Worm (Caenorhabditis elegans) whole organism, L1 larva: ENCODE measurements around the gene C13F10.5.
A peak's percentile ranks its signal among the peaks of the same experiment; 100 is the strongest.

Experiments
- C04F5.9 ChIP-seq: sonication (generic microtip); optimal IDR thresholded peaks from 2 replicates; lab custom pipeline; 2016; ENCODE audit warnings: missing genetic modification characterization, missing compliant biosample characterization
- C16A3.4 ChIP-seq: fragments of 150-350 bp; optimal IDR thresholded peaks from 2 replicates; lab custom pipeline; 2014; ENCODE audit warnings: missing biosample characterization, missing genetic modification characterization
- Y116A8C.19 ChIP-seq: sonication (generic microtip); optimal IDR thresholded peaks from 2 replicates; lab custom pipeline; 2016; ENCODE audit warnings: missing compliant biosample characterization, missing genetic modification characterization, borderline replicate concordance
- aha-1 ChIP-seq: fragments of 150-350 bp; optimal IDR thresholded peaks from 2 replicates; lab custom pipeline; 2014; ENCODE audit warnings: missing biosample characterization, missing genetic modification characterization
- alr-1 ChIP-seq: fragments of 200-800 bp; sonication (Bioruptor generic); optimal IDR thresholded peaks from 2 replicates; lab custom pipeline; 2018; ENCODE audit warnings: borderline replicate concordance, mild to moderate bottlenecking, missing genetic modification characterization, missing compliant biosample characterization
- aly-2 ChIP-seq: fragments of 150-350 bp; optimal IDR thresholded peaks from 2 replicates; lab custom pipeline; 2014; ENCODE audit warnings: missing biosample characterization, missing genetic modification characterization
- ama-1 ChIP-seq: fragments of 150-350 bp; optimal IDR thresholded peaks from 2 replicates; lab custom pipeline; 2014
- ceh-88 ChIP-seq: fragments of 200-800 bp; sonication (Bioruptor generic); IDR thresholded peaks from 2 replicates; pipeline ENCODE4 v1.3.6; 2022; ENCODE audit warnings: missing genetic modification characterization, missing compliant biosample characterization
- ces-1 ChIP-seq: fragments of 150-350 bp; optimal IDR thresholded peaks from 2 replicates; lab custom pipeline; 2014; ENCODE audit warnings: missing biosample characterization, missing genetic modification reagents, missing genetic modification characterization
- dpl-1 ChIP-seq, 3 experiments: fragments of 150-350 bp in 2 of 3; sonication (generic microtip) in 1 of 3; optimal IDR thresholded peaks; 2 replicates each; lab custom pipeline; 2014 to 2017; ENCODE audit warnings: missing biosample characterization in 3 of 3, missing genetic modification characterization in 3 of 3, missing genetic modification reagents in 3 of 3
- dsc-1 ChIP-seq: sonication (generic microtip); optimal IDR thresholded peaks from 2 replicates; lab custom pipeline; 2016; ENCODE audit warnings: mild to moderate bottlenecking, missing genetic modification characterization, missing compliant biosample characterization
- efl-1 ChIP-seq, 4 experiments: fragments of 150-350 bp; optimal IDR thresholded peaks in 3 of 4; peaks in 1 of 4; 1 replicate in 1 of 4; 2 replicates in 3 of 4; lab custom pipeline; 2014; ENCODE audit warnings: missing biosample characterization in 2 of 4, missing genetic modification characterization in 2 of 4, missing genetic modification reagents in 2 of 4
- elt-2 ChIP-seq: sonication (generic microtip); optimal IDR thresholded peaks from 2 replicates; lab custom pipeline; 2016; ENCODE audit warnings: missing genetic modification characterization, mild to moderate bottlenecking, inconsistent platforms, missing compliant biosample characterization, missing genetic modification reagents
- ets-5 ChIP-seq: fragments of 200-800 bp; sonication (Bioruptor generic); IDR thresholded peaks from 2 replicates; pipeline ENCODE4 v1.3.6; 2022; ENCODE audit warnings: missing genetic modification characterization, missing compliant biosample characterization
- fos-1 ChIP-seq: fragments of 150-350 bp; optimal IDR thresholded peaks from 2 replicates; lab custom pipeline; 2014; ENCODE audit warnings: missing biosample characterization, missing genetic modification characterization
- jun-1 ChIP-seq: fragments of 150-350 bp; optimal IDR thresholded peaks from 2 replicates; lab custom pipeline; 2014; ENCODE audit warnings: missing biosample characterization, missing genetic modification reagents, missing genetic modification characterization
- lin-15B ChIP-seq: fragments of 150-350 bp; sonication (generic microtip); optimal IDR thresholded peaks from 3 replicates; lab custom pipeline; 2014; ENCODE audit warnings: missing biosample characterization, missing genetic modification characterization
- lir-3 ChIP-seq: sonication (generic microtip); optimal IDR thresholded peaks from 2 replicates; lab custom pipeline; 2016; ENCODE audit warnings: mild to moderate bottlenecking, missing genetic modification characterization, moderate library complexity, missing compliant biosample characterization; ENCODE audit not compliant: poor library complexity
- lsy-2 ChIP-seq, 2 experiments: fragments of 150-350 bp; optimal IDR thresholded peaks; 2 replicates each; lab custom pipeline; 2014; ENCODE audit warnings: missing biosample characterization in 2 of 2, missing genetic modification characterization in 2 of 2
- mab-9 ChIP-seq: fragments of 200-800 bp; sonication (Bioruptor generic); IDR thresholded peaks from 2 replicates; pipeline ENCODE4 v1.3.6; 2022; ENCODE audit warnings: missing genetic modification reagents, missing genetic modification characterization, missing compliant biosample characterization
- mef-2 ChIP-seq: fragments of 150-350 bp; optimal IDR thresholded peaks from 2 replicates; lab custom pipeline; 2014; ENCODE audit warnings: missing biosample characterization, missing genetic modification characterization
- mep-1 ChIP-seq: fragments of 150-350 bp; optimal IDR thresholded peaks from 2 replicates; lab custom pipeline; 2014; ENCODE audit warnings: missing biosample characterization, missing genetic modification characterization
- nhr-11 ChIP-seq: fragments of 150-350 bp; optimal IDR thresholded peaks from 2 replicates; lab custom pipeline; 2014; ENCODE audit warnings: missing biosample characterization, missing genetic modification characterization
- nhr-19 ChIP-seq: fragments of 200-800 bp; sonication (Bioruptor generic); conservative IDR thresholded peaks from 2 replicates; pipeline ENCODE4 v1.3.6; 2022; ENCODE audit warnings: missing genetic modification characterization, missing compliant biosample characterization
- nhr-20 ChIP-seq: sonication (generic microtip); optimal IDR thresholded peaks from 2 replicates; lab custom pipeline; 2016; ENCODE audit warnings: mild to moderate bottlenecking, missing genetic modification characterization, missing compliant biosample characterization
- nhr-237 ChIP-seq: fragments of 150-350 bp; optimal IDR thresholded peaks from 2 replicates; lab custom pipeline; 2014; ENCODE audit warnings: missing biosample characterization, missing genetic modification characterization
- nhr-28 ChIP-seq: fragments of 150-350 bp; optimal IDR thresholded peaks from 2 replicates; lab custom pipeline; 2014; ENCODE audit warnings: missing biosample characterization, missing genetic modification characterization
- nhr-47 ChIP-seq: sonication (generic microtip); optimal IDR thresholded peaks from 2 replicates; lab custom pipeline; 2016; ENCODE audit warnings: mild to moderate bottlenecking, missing genetic modification characterization, moderate library complexity, missing compliant biosample characterization
- nhr-77 ChIP-seq: fragments of 150-350 bp; optimal IDR thresholded peaks from 2 replicates; lab custom pipeline; 2014; ENCODE audit warnings: missing biosample characterization, missing genetic modification characterization
- pax-3 ChIP-seq: fragments of 200-800 bp; sonication (Bioruptor generic); optimal IDR thresholded peaks from 2 replicates; lab custom pipeline; 2018; ENCODE audit warnings: mild to moderate bottlenecking, missing genetic modification characterization, moderate library complexity, missing compliant biosample characterization
- skn-1 ChIP-seq: fragments of 150-350 bp; optimal IDR thresholded peaks from 2 replicates; lab custom pipeline; 2014; ENCODE audit warnings: missing biosample characterization, missing genetic modification characterization
- snpc-4 ChIP-seq: fragments of 150-350 bp; optimal IDR thresholded peaks from 2 replicates; lab custom pipeline; 2014; ENCODE audit warnings: missing biosample characterization, missing genetic modification characterization
- sox-4 ChIP-seq: sonication (generic microtip); optimal IDR thresholded peaks from 2 replicates; lab custom pipeline; 2016; ENCODE audit warnings: missing genetic modification characterization, missing compliant biosample characterization
- sup-37 ChIP-seq: fragments of 200-800 bp; sonication (Bioruptor generic); optimal IDR thresholded peaks from 2 replicates; lab custom pipeline; 2018; ENCODE audit warnings: mild to moderate bottlenecking, missing genetic modification characterization, missing compliant biosample characterization
- tbx-2 ChIP-seq: sonication (generic microtip); optimal IDR thresholded peaks from 2 replicates; lab custom pipeline; 2016; ENCODE audit warnings: missing genetic modification characterization, missing compliant biosample characterization
- tlp-1 ChIP-seq: fragments of 150-350 bp; optimal IDR thresholded peaks from 2 replicates; lab custom pipeline; 2014; ENCODE audit warnings: missing biosample characterization, missing genetic modification characterization
- unc-130 ChIP-seq: fragments of 150-350 bp; optimal IDR thresholded peaks from 2 replicates; lab custom pipeline; 2017; ENCODE audit warnings: missing biosample characterization, missing genetic modification characterization, inconsistent platforms
- unc-62 ChIP-seq: fragments of 150-350 bp; optimal IDR thresholded peaks from 2 replicates; lab custom pipeline; 2014; ENCODE audit warnings: missing biosample characterization, missing genetic modification reagents, missing genetic modification characterization
- unc-86 ChIP-seq: sonication (generic microtip); optimal IDR thresholded peaks from 2 replicates; lab custom pipeline; 2016; ENCODE audit warnings: missing genetic modification characterization, missing compliant biosample characterization
- unc-98 ChIP-seq: fragments of 200-800 bp; sonication (Bioruptor generic); IDR thresholded peaks from 2 replicates; pipeline ENCODE4 v1.3.6; 2022; ENCODE audit warnings: missing genetic modification characterization, missing compliant biosample characterization
- xbp-1 ChIP-seq: sonication (generic microtip); optimal IDR thresholded peaks from 2 replicates; lab custom pipeline; 2016; ENCODE audit warnings: missing genetic modification characterization, missing compliant biosample characterization
- zag-1 ChIP-seq: fragments of 150-350 bp; optimal IDR thresholded peaks from 2 replicates; lab custom pipeline; 2014; ENCODE audit warnings: missing biosample characterization, missing genetic modification characterization
- zip-4 ChIP-seq: fragments of 200-800 bp; sonication (Bioruptor generic); optimal IDR thresholded peaks from 2 replicates; lab custom pipeline; 2018; ENCODE audit warnings: mild to moderate bottlenecking, missing genetic modification characterization, moderate library complexity, missing compliant biosample characterization
- ztf-4 ChIP-seq: fragments of 150-350 bp; optimal IDR thresholded peaks from 2 replicates; lab custom pipeline; 2014; ENCODE audit warnings: missing biosample characterization, missing genetic modification characterization

The C13F10.5 gene

ce11 chrV:7237133-7237532, 18.2 kb upstream of the C13F10.5 start, which contains the start of gene hyls-1 (continued):
- TF ChIP-seq sox-4 (tag; lab: Kevin White, UChicago) (peak; percentile 8), jun-1 (tag; lab: Kevin White, UChicago) (peak; percentile 64), pax-3 (tag; lab: Kevin White, UChicago) (no peak), nhr-20 (tag; lab: Kevin White, UChicago) (peak; percentile 91), mef-2 (no peak), dsc-1 (tag; lab: Kevin White, UChicago) (peak; percentile 82)

DNA sequence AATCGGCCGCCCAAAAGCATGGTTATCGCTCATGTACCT, 18.0 kb upstream of the C13F10.5 start, which contains the start of gene hpo-9:
TSS of gene hpo-9 (minus strand) at position 37 of the 39 bp plus-strand sequence.
- TF ChIP-seq nhr-28 (tag; lab: Kevin White, UChicago) = no peak

ce11 chrV:7236694-7237093, 17.8 kb upstream of the C13F10.5 start:
- TF ChIP-seq ets-5 (no peak), efl-1 (optimal IDR thresholded peaks at IDR 0.05; lab: Kevin White, UChicago) (no peak), efl-1 (GFP tag; optimal IDR thresholded peaks at IDR 0.05 in 1 of 2; lab: Kevin White, UChicago) (peak in 1 of 2 experiments; percentile 93)

DNA sequence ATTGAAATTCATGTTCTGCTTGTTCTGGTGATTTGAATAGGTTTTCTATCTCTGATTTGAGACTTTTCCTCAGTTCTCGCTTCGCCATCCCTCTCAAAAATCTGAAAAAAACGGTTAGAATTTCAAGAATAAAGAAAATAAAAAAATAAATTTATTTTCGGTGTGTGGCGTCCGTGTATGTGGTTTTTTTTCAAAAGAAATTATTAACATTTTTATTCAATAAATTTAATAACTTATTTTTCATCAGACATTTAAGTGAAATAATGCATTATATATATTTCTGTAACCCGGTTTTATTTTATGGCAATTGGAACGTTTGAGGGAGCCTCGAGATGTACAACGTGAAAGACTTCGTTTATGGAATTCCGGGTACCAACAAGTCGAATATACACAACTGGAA, 15.8 kb upstream of the C13F10.5 start, which contains the start of gene C05C8.5:
TSS of gene C05C8.5 (minus strand) at position 101 of the 400 bp plus-strand sequence.
- TF ChIP-seq dpl-1 (GFP tag; optimal IDR thresholded peaks at IDR 0.05; lab: Kevin White, UChicago) (no peak), ces-1 (GFP tag; lab: Kevin White, UChicago) (no peak), pax-3 (tag; lab: Kevin White, UChicago) (no peak), lin-15B (tag; lab: Kevin White, UChicago) (no peak), unc-130 (tag; lab: Kevin White, UChicago) (no peak)
- TF ChIP-seq, all 84 proteins: peak for 0

DNA sequence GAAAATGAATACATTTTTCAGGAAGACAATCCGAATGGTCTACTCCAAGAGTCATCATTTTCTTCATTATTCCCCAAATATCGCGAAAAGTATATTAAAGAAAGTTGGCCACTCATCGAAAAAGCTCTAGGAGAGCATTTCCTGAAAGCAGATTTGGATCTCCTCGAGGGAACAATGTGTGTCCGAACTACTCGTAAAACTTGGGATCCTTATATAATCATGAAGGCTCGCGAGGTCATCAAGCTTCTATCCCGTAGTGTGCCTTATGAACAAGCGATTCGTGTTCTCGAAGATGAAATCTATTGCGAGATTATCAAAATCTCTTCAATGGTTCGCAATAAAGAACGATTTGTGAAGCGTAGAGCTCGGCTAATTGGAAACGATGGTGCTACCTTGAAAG, 12.6 kb upstream of the C13F10.5 start:
- TF ChIP-seq fos-1 (no peak), mep-1 (tag; lab: Kevin White, UChicago) (no peak), sup-37 (GFP tag; lab: Kevin White, UChicago) (no peak), ets-5 (no peak), lir-3 (tag; lab: Kevin White, UChicago) (no peak), lin-15B (tag; lab: Kevin White, UChicago) (no peak), sox-4 (tag; lab: Kevin White, UChicago) (no peak), zag-1 (tag; lab: Kevin White, UChicago) (no peak), dpl-1 (GFP tag; optimal IDR thresholded peaks at IDR 0.05; lab: Kevin White, UChicago) (no peak), nhr-77 (no peak)

DNA sequence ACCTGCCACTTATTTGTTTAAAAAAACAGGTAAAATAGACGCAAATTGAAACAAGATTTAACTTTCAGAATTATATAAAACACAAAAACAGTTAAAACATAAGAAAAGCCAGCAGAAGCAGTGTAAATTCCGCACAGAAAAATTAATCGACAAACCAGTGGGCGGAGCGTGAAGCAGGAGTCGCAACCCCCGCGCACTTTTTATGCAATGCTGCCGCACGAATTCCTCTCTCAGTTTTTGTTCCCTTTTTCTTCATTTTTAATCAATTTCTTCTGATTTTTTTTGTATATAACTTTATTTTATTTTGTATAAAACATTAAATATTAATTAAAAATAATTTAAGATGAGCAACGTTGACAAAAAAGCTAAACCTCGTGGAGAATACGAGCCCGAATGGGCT, 12.0 kb upstream of the C13F10.5 start, which contains the start of the genes gei-6 and krr-1:
TSS of gene gei-6 (minus strand) at position 2 of the 400 bp plus-strand sequence.
TSS of gene krr-1 (plus strand) at position 344 of the 400 bp plus-strand sequence.
- no peak for TF ChIP-seq tlp-1 (tag; lab: Kevin White, UChicago)
- TF ChIP-seq nhr-237 = no peak
- no peak for TF ChIP-seq C04F5.9 (tag; lab: Kevin White, UChicago)
- TF ChIP-seq aly-2 (tag; lab: Kevin White, UChicago) = no peak
- TF ChIP-seq ztf-4 (tag; lab: Kevin White, UChicago) = no peak
- TF ChIP-seq ets-5 = no peak
- TF ChIP-seq lsy-2 (tag; optimal IDR thresholded peaks at IDR 0.05; lab: Kevin White, UChicago) = peak; percentile 32 to 37
- peak; percentile 48 for TF ChIP-seq nhr-19 (GFP tag; lab: Robert Waterston, UW)
- TF ChIP-seq nhr-77 = no peak
- TF ChIP-seq alr-1 (tag; lab: Kevin White, UChicago) = no peak
- no peak for TF ChIP-seq jun-1 (tag; lab: Kevin White, UChicago)
- no peak for TF ChIP-seq ceh-88 (GFP tag; lab: Robert Waterston, UW)
- no peak for TF ChIP-seq zip-4
- TF ChIP-seq dsc-1 (tag; lab: Kevin White, UChicago) = peak; percentile 36
- peak; percentile 49 for TF ChIP-seq tbx-2 (tag; lab: Kevin White, UChicago)
- peak; percentile 22 for TF ChIP-seq snpc-4 (tag; lab: Kevin White, UChicago)
- peak; percentile 7 for TF ChIP-seq unc-86 (tag; lab: Kevin White, UChicago)
- no peak for TF ChIP-seq unc-98 (GFP tag; lab: Robert Waterston, UW)
- TF ChIP-seq C16A3.4 (tag; lab: Kevin White, UChicago) = peak; percentile 59
- TF ChIP-seq skn-1 = peak; percentile 63
- no peak for TF ChIP-seq elt-2
- no peak for TF ChIP-seq aha-1 (tag; lab: Kevin White, UChicago)
- no peak for TF ChIP-seq unc-62
- peak; percentile 43 for TF ChIP-seq xbp-1 (tag; lab: Kevin White, UChicago)
- no peak for TF ChIP-seq mab-9 (GFP tag; lab: Robert Waterston, UW)
- no peak for TF ChIP-seq nhr-11 (tag; lab: Kevin White, UChicago)
- TF ChIP-seq ama-1 (lab: Kevin White, UChicago) = no peak
- peak; percentile 53 for TF ChIP-seq nhr-47 (tag; lab: Kevin White, UChicago)
- no peak for TF ChIP-seq Y116A8C.19 (tag; lab: Kevin White, UChicago)
- no peak for TF ChIP-seq ces-1 (GFP tag; lab: Kevin White, UChicago)
